Fruit fly (Drosophila melanogaster): ENCODE measurements around the gene CG7888.
A peak's percentile ranks its signal among the peaks of the same experiment; 100 is the strongest.

The CG7888 gene

DNA sequence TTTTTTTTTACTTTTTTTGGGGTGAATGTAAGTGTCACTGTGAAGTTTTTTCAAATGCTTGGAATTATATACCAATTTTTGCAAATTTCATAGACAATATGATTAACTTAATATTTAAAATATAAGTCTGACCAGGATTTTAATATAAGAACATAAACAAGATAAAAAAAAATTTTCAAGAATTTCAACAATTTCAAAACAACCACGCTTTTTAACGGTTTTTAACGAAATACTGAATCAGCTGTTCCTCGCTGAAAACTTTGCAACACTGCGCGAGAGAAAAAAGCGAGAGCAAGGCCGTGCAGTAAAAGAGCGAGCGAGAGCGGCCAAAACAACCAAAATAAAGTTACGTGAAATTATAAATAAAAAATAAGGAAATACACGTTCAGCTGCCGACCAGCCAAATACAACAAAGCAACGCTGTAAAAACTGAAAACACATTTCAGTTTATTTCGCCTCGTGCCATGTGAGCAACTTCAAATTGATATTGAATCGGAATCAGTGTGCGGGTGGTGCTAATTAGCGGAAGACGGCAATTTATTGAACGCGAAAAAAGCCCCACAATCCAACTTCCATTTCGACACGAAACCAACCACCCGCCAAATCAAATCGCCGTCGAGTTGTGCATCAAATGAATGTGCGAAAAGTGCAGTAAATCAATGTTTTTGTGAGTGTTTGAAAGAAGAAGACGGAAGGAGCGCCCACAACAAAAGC is 42.5 kb downstream of the CG7888 start, which contains the start of the genes CG46439, Iyd and CG33947 (continued):
- TF ChIP-seq CG11294 (GFP tag; IDR thresholded peaks at IDR 0.05) (no peak; the same call in 1 of the 2 replicates), CG16779 (tag; optimal IDR thresholded peaks at IDR 0.05) (peak; percentile 86), dac (GFP tag; optimal IDR thresholded peaks at IDR 0.05) (peak; percentile 18), Met (GFP tag; optimal IDR thresholded peaks at IDR 0.05) (peak; percentile 40), topi (GFP tag; optimal IDR thresholded peaks at IDR 0.05) (peak; percentile 51), Eip78C (GFP tag) (peak; percentile 83), CG6854 (GFP tag; optimal IDR thresholded peaks at IDR 0.05) (peak; percentile 91), Sox15 (GFP tag; optimal IDR thresholded peaks at IDR 0.05) (no peak), CG3919 (GFP tag; optimal IDR thresholded peaks at IDR 0.05) (peak; percentile 59), esn (GFP tag; optimal IDR thresholded peaks at IDR 0.05) (peak; percentile 53), fd59A (GFP tag; optimal IDR thresholded peaks at IDR 0.05) (no peak), Blimp-1 (GFP tag; optimal IDR thresholded peaks at IDR 0.05) (peak; percentile 28), achi (GFP tag; optimal IDR thresholded peaks at IDR 0.05) (peak; percentile 27), CG11762 (GFP tag; optimal IDR thresholded peaks at IDR 0.05; ENCODE audit: insufficient read depth) (peak; percentile 3), pdm3 (GFP tag; optimal IDR thresholded peaks at IDR 0.05) (peak; percentile 36), dsx (GFP tag; optimal IDR thresholded peaks at IDR 0.05; ENCODE audit: poor library complexity, severe bottlenecking) (peak; percentile 30), Eip75B (GFP tag; optimal IDR thresholded peaks at IDR 0.05) (peak; percentile 67), CG1621 (tag; optimal IDR thresholded peaks at IDR 0.05) (peak; percentile 65), ss (GFP tag; optimal IDR thresholded peaks at IDR 0.05) (peak; percentile 61 to 77), CG32006 (GFP tag; optimal IDR thresholded peaks at IDR 0.05) (peak; percentile 55), CG6276 (GFP tag; optimal IDR thresholded peaks at IDR 0.05) (peak; percentile 86), OdsH (GFP tag; optimal IDR thresholded peaks at IDR 0.05) (peak; percentile 30), fd85E (GFP tag; optimal IDR thresholded peaks at IDR 0.05) (no peak), CG10669 (GFP tag; optimal IDR thresholded peaks at IDR 0.05) (peak; percentile 67), spab (GFP tag; optimal IDR thresholded peaks at IDR 0.05) (peak; percentile 70), Lpt (GFP tag; optimal IDR thresholded peaks at IDR 0.05) (peak; percentile 69), CG9139 (GFP tag; optimal IDR thresholded peaks at IDR 0.05) (peak; percentile 80), Ets21C (GFP tag; optimal IDR thresholded peaks at IDR 0.05) (no peak), lz (GFP tag; optimal IDR thresholded peaks at IDR 0.05) (peak; percentile 24), Hr4 (GFP tag; optimal IDR thresholded peaks at IDR 0.05) (peak; percentile 29), CG10631 (GFP tag; optimal IDR thresholded peaks at IDR 0.05) (no peak), salr (GFP tag; optimal IDR thresholded peaks at IDR 0.05) (peak in 1 of 2 experiments; percentile 9), Sox14 (GFP tag; optimal IDR thresholded peaks at IDR 0.05) (peak; percentile 58), Smox (GFP tag; optimal IDR thresholded peaks at IDR 0.05) (peak; percentile 46), CG34406 (GFP tag; optimal IDR thresholded peaks at IDR 0.05) (peak; percentile 46)

DNA sequence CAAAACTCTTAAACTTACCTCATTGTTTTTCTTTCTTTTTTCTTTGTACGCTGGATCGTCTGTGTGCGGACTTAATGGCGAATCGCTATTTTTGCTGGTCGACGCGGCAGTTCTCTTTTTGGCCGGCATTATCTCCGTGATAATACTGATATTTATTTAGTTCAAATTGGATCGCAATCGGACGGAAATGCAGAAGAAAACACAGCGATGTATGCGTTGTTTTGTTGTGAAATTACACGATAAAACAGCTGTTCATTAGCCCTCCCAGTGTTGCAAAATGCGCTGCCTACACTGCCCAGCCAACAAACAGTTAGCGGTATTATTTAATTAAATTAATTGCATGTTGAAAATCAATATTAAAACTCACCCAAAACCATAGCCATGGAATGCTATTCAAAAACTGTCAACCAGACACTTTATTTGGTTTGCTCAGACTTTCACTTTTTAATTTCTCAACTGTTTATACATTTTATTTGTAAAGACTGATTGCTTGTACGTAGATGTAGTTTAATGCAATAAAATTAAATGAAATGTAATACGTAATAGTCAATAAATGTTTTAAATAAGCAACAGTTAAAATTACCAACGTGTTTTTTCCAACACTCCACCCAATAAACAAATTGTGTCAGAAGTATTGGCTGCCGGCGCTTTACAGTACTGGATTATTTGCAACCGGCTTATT is 44.3 kb downstream of the CG7888 start, which contains the start of the genes Irbp18 and APP-BP1:
TSS of gene Irbp18 (minus strand) at position 205 of the 682 bp plus-strand sequence.
TSS of gene APP-BP1 (plus strand) at position 431 of the 682 bp plus-strand sequence.
- TF ChIP-seq Eip93F (GFP tag; optimal IDR thresholded peaks at IDR 0.05): peak; percentile 92
- TF ChIP-seq fkh (GFP tag; optimal IDR thresholded peaks at IDR 0.05): peak; percentile 84
- TF ChIP-seq Hr38 (GFP tag; optimal IDR thresholded peaks at IDR 0.05): peak; percentile 71
- TF ChIP-seq CG34406 (GFP tag; optimal IDR thresholded peaks at IDR 0.05): peak; percentile 95
- TF ChIP-seq Lpt (GFP tag; optimal IDR thresholded peaks at IDR 0.05): peak; percentile 92
- TF ChIP-seq ss (GFP tag; optimal IDR thresholded peaks at IDR 0.05): peak in 1 of 2 experiments; percentile 90
- TF ChIP-seq CG10631 (GFP tag; optimal IDR thresholded peaks at IDR 0.05): peak; percentile 95
- TF ChIP-seq CG16779 (tag; optimal IDR thresholded peaks at IDR 0.05): peak; percentile 88
- TF ChIP-seq CG6276 (GFP tag; optimal IDR thresholded peaks at IDR 0.05): peak; percentile 87
- TF ChIP-seq CG6792 (GFP tag; optimal IDR thresholded peaks at IDR 0.05): peak; percentile 93
- TF ChIP-seq fd59A (GFP tag; optimal IDR thresholded peaks at IDR 0.05): peak; percentile 92
- TF ChIP-seq CG10669 (GFP tag; optimal IDR thresholded peaks at IDR 0.05): peak; percentile 94
- TF ChIP-seq Eip78C (GFP tag): peak; percentile 99
- peak; percentile 90 for TF ChIP-seq CG7368 (GFP tag; optimal IDR thresholded peaks at IDR 0.05)
- TF ChIP-seq cyc (GFP tag; optimal IDR thresholded peaks at IDR 0.05): peak; percentile 96
- TF ChIP-seq CG3919 (GFP tag; optimal IDR thresholded peaks at IDR 0.05): peak; percentile 95
- TF ChIP-seq CG11902 (GFP tag; optimal IDR thresholded peaks at IDR 0.05): peak; percentile 92
- peak; percentile 97 for TF ChIP-seq pdm3 (GFP tag; optimal IDR thresholded peaks at IDR 0.05)
- TF ChIP-seq dsx (GFP tag; optimal IDR thresholded peaks at IDR 0.05; ENCODE audit: poor library complexity, severe bottlenecking): peak; percentile 87
- peak; percentile 97 for TF ChIP-seq Sox14 (GFP tag; optimal IDR thresholded peaks at IDR 0.05)
- TF ChIP-seq Gug (GFP tag; IDR thresholded peaks at IDR 0.05): peak; percentile 85
- peak; percentile 92 for TF ChIP-seq eg (GFP tag; IDR thresholded peaks at IDR 0.05)
- TF ChIP-seq fd85E (GFP tag; optimal IDR thresholded peaks at IDR 0.05): peak; percentile 74
- TF ChIP-seq CG11762 (GFP tag; optimal IDR thresholded peaks at IDR 0.05; ENCODE audit: insufficient read depth): peak; percentile 96
- peak; percentile 90 for TF ChIP-seq Ets96B (tag; optimal IDR thresholded peaks at IDR 0.05)
- peak; percentile 97 for TF ChIP-seq topi (GFP tag; optimal IDR thresholded peaks at IDR 0.05)
- TF ChIP-seq lz (GFP tag; optimal IDR thresholded peaks at IDR 0.05): peak; percentile 97
